Fruit fly (Drosophila melanogaster): ENCODE data around the gene CG17568.

The CG17568 gene

dm6 chr2L:19138361-19139041 lies 43.0 kb downstream of the CG17568 start:
- TF ChIP-seq ttk (optimal IDR thresholded peaks at IDR 0.05): no peak
- no peak for TF ChIP-seq h (optimal IDR thresholded peaks at IDR 0.05)

- no peak for TF ChIP-seq insv (optimal IDR thresholded peaks at IDR 0.05)
- no peak for TF ChIP-seq Myc (optimal IDR thresholded peaks at IDR 0.05)
- TF ChIP-seq Sin3A (optimal IDR thresholded peaks at IDR 0.05): no peak
- no peak for TF ChIP-seq psq (optimal IDR thresholded peaks at IDR 0.05)
- TF ChIP-seq h (optimal IDR thresholded peaks at IDR 0.05): no peak
- no peak for TF ChIP-seq ttk (optimal IDR thresholded peaks at IDR 0.05)
These were observed 43.8 kb downstream of the CG17568 start for dm6 chr2L:19137494-19138360.

dm6 chr2L:19136735-19137134 lies 44.8 kb downstream of the CG17568 start:
- TF ChIP-seq psq (optimal IDR thresholded peaks at IDR 0.05): no peak
- no peak for TF ChIP-seq Sin3A (optimal IDR thresholded peaks at IDR 0.05)
- no peak for TF ChIP-seq h (optimal IDR thresholded peaks at IDR 0.05)
- TF ChIP-seq insv (optimal IDR thresholded peaks at IDR 0.05): no peak
- TF ChIP-seq ttk (optimal IDR thresholded peaks at IDR 0.05): no peak
- no peak for TF ChIP-seq Myc (optimal IDR thresholded peaks at IDR 0.05)

dm6 chr2L:19135955-19136677 lies 45.4 kb downstream of the CG17568 start:
- no peak for TF ChIP-seq Myc (optimal IDR thresholded peaks at IDR 0.05)
- TF ChIP-seq psq (optimal IDR thresholded peaks at IDR 0.05): no peak
- TF ChIP-seq Sin3A (optimal IDR thresholded peaks at IDR 0.05): no peak
- TF ChIP-seq h (optimal IDR thresholded peaks at IDR 0.05): no peak
- no peak for TF ChIP-seq insv (optimal IDR thresholded peaks at IDR 0.05)

dm6 chr2L:19134814-19135523 lies 46.5 kb downstream of the CG17568 start, which contains the start of gene Polr1D:
Polr1D (minus strand) TSS chr2L:19135233.
- TF ChIP-seq Sin3A (optimal IDR thresholded peaks at IDR 0.05) (no peak), psq (optimal IDR thresholded peaks at IDR 0.05) (no peak), h (optimal IDR thresholded peaks at IDR 0.05) (no peak), Myc (optimal IDR thresholded peaks at IDR 0.05) (no peak), insv (optimal IDR thresholded peaks at IDR 0.05) (no peak)

dm6 chr2L:19134366-19134689 lies 47.2 kb downstream of the CG17568 start:
- no peak for TF ChIP-seq psq (optimal IDR thresholded peaks at IDR 0.05)
- no peak for TF ChIP-seq Sin3A (optimal IDR thresholded peaks at IDR 0.05)
- no peak for TF ChIP-seq Myc (optimal IDR thresholded peaks at IDR 0.05)
- no peak for TF ChIP-seq ttk (optimal IDR thresholded peaks at IDR 0.05)
- no peak for TF ChIP-seq insv (optimal IDR thresholded peaks at IDR 0.05)
- TF ChIP-seq h (optimal IDR thresholded peaks at IDR 0.05): no peak

dm6 chr2L:19133465-19134365 lies 47.8 kb downstream of the CG17568 start, which contains the start of gene brat:
brat (plus strand) TSS chr2L:19133816.
- TF ChIP-seq h (optimal IDR thresholded peaks at IDR 0.05) (peak; percentile 10), insv (optimal IDR thresholded peaks at IDR 0.05) (no peak)

- TF ChIP-seq insv (optimal IDR thresholded peaks at IDR 0.05): no peak
- no peak for TF ChIP-seq ttk (optimal IDR thresholded peaks at IDR 0.05)
- no peak for TF ChIP-seq psq (optimal IDR thresholded peaks at IDR 0.05)
- no peak for TF ChIP-seq Myc (optimal IDR thresholded peaks at IDR 0.05)
- no peak for TF ChIP-seq h (optimal IDR thresholded peaks at IDR 0.05)
- TF ChIP-seq Sin3A (optimal IDR thresholded peaks at IDR 0.05): no peak
These were observed 49.5 kb downstream of the CG17568 start, which contains the start of the genes AsnRS and DCTN6-p27 for dm6 chr2L:19131905-19132402. AsnRS (minus strand) TSS chr2L:19131954. DCTN6-p27 (plus strand) TSS chr2L:19132323.
